Worm (Caenorhabditis elegans) whole organism, mixed stage, embryonic: ENCODE results near the gene C18G1.7.

ENCODE experiments used
- M03D4.4 ChIP-seq: sonication (generic microtip); optimal IDR thresholded peaks from 2 replicates; lab custom pipeline; 2017; ENCODE audit warnings: mild to moderate bottlenecking, missing genetic modification characterization, missing compliant biosample characterization
- bed-3 ChIP-seq: fragments of 200-800 bp; sonication (Bioruptor generic); optimal IDR thresholded peaks from 3 replicates; lab custom pipeline; 2018; ENCODE audit warnings: mild to moderate bottlenecking, missing genetic modification characterization, moderate library complexity, missing compliant biosample characterization
- blmp-1 ChIP-seq: fragments of 150-350 bp; optimal IDR thresholded peaks from 2 replicates; lab custom pipeline; 2014; ENCODE audit warnings: missing biosample characterization, missing genetic modification characterization
- ceh-39 ChIP-seq: fragments of 150-350 bp; optimal IDR thresholded peaks from 2 replicates; lab custom pipeline; 2014; ENCODE audit warnings: missing biosample characterization, missing genetic modification characterization
- ceh-43 ChIP-seq: fragments of 200-800 bp; sonication (Bioruptor generic); optimal IDR thresholded peaks from 2 replicates; lab custom pipeline; 2018; ENCODE audit warnings: mild to moderate bottlenecking, missing genetic modification characterization, moderate library complexity, missing compliant biosample characterization
- ceh-83 ChIP-seq: fragments of 200-800 bp; sonication (Bioruptor generic); optimal IDR thresholded peaks from 2 replicates; lab custom pipeline; 2018; ENCODE audit warnings: mild to moderate bottlenecking, missing genetic modification characterization, missing compliant biosample characterization
- ces-1 ChIP-seq: fragments of 150-350 bp; optimal IDR thresholded peaks from 2 replicates; lab custom pipeline; 2014; ENCODE audit warnings: missing biosample characterization, missing genetic modification reagents, missing genetic modification characterization
- cnd-1 ChIP-seq: fragments of 200-800 bp; sonication (Bioruptor generic); optimal IDR thresholded peaks from 2 replicates; lab custom pipeline; 2018; ENCODE audit warnings: mild to moderate bottlenecking, missing genetic modification characterization, missing compliant biosample characterization
- drap-1 ChIP-seq: fragments of 200-800 bp; sonication (Bioruptor generic); optimal IDR thresholded peaks from 3 replicates; lab custom pipeline; 2018; ENCODE audit warnings: mild to moderate bottlenecking, missing genetic modification characterization, missing compliant biosample characterization
- elt-1 ChIP-seq: sonication (generic microtip); optimal IDR thresholded peaks from 2 replicates; lab custom pipeline; 2017; ENCODE audit warnings: missing genetic modification characterization, mild to moderate bottlenecking, missing compliant biosample characterization, antibody characterized with exemption, moderate library complexity, borderline replicate concordance; ENCODE audit not compliant: insufficient read depth
- elt-3 ChIP-seq: fragments of 150-350 bp; optimal IDR thresholded peaks from 2 replicates; lab custom pipeline; 2014; ENCODE audit warnings: missing biosample characterization, missing genetic modification characterization
- flh-1 ChIP-seq: fragments of 200-800 bp; sonication (Bioruptor generic); optimal IDR thresholded peaks from 2 replicates; lab custom pipeline; 2018; ENCODE audit warnings: mild to moderate bottlenecking, missing genetic modification characterization, moderate library complexity, missing compliant biosample characterization
- ham-2 ChIP-seq: fragments of 200-800 bp; sonication (Bioruptor generic); optimal IDR thresholded peaks from 2 replicates; lab custom pipeline; 2018; ENCODE audit warnings: mild to moderate bottlenecking, missing genetic modification characterization, missing compliant biosample characterization
- hlh-1 ChIP-seq: fragments of 150-350 bp; optimal IDR thresholded peaks from 2 replicates; lab custom pipeline; 2014; ENCODE audit warnings: missing biosample characterization, missing genetic modification reagents, missing genetic modification characterization
- lin-13 ChIP-seq: fragments of 150-350 bp; optimal IDR thresholded peaks from 2 replicates; lab custom pipeline; 2014; ENCODE audit warnings: missing biosample characterization, missing genetic modification characterization
- lin-32 ChIP-seq: fragments of 200-800 bp; sonication (Bioruptor generic); optimal IDR thresholded peaks from 2 replicates; lab custom pipeline; 2018; ENCODE audit warnings: mild to moderate bottlenecking, missing genetic modification characterization, missing compliant biosample characterization
- lsy-2 ChIP-seq: fragments of 150-350 bp; optimal IDR thresholded peaks from 2 replicates; lab custom pipeline; 2014; ENCODE audit warnings: missing biosample characterization, missing genetic modification characterization
- mab-5 ChIP-seq: fragments of 150-350 bp; optimal IDR thresholded peaks from 2 replicates; lab custom pipeline; 2014; ENCODE audit warnings: missing biosample characterization, missing genetic modification characterization
- mep-1 ChIP-seq: fragments of 150-350 bp; optimal IDR thresholded peaks from 2 replicates; lab custom pipeline; 2017; ENCODE audit warnings: missing biosample characterization, missing genetic modification reagents, missing genetic modification characterization, inconsistent platforms
- mls-2 ChIP-seq: sonication (generic microtip); optimal IDR thresholded peaks from 2 replicates; lab custom pipeline; 2016; ENCODE audit warnings: mild to moderate bottlenecking, missing genetic modification characterization, moderate library complexity, missing compliant biosample characterization
- nhr-12 ChIP-seq: fragments of 150-350 bp; optimal IDR thresholded peaks from 2 replicates; lab custom pipeline; 2014; ENCODE audit warnings: missing biosample characterization, missing genetic modification characterization
- nhr-2 ChIP-seq: fragments of 150-350 bp; optimal IDR thresholded peaks from 2 replicates; lab custom pipeline; 2014; ENCODE audit warnings: missing biosample characterization, missing genetic modification characterization
- nhr-237 ChIP-seq: fragments of 150-350 bp; optimal IDR thresholded peaks from 2 replicates; lab custom pipeline; 2014; ENCODE audit warnings: missing biosample characterization, missing genetic modification characterization
- nhr-28 ChIP-seq: fragments of 150-350 bp; optimal IDR thresholded peaks from 2 replicates; lab custom pipeline; 2014; ENCODE audit warnings: missing biosample characterization, missing genetic modification characterization
- nhr-76 ChIP-seq: sonication (generic microtip); optimal IDR thresholded peaks from 2 replicates; lab custom pipeline; 2017; ENCODE audit warnings: missing biosample characterization, missing genetic modification characterization
- pha-4 ChIP-seq: fragments of 150-350 bp; optimal IDR thresholded peaks from 2 replicates; lab custom pipeline; 2018; ENCODE audit warnings: missing biosample characterization, missing genetic modification reagents, missing genetic modification characterization
- sem-2 ChIP-seq: fragments of 200-800 bp; sonication (Bioruptor generic); optimal IDR thresholded peaks from 2 replicates; lab custom pipeline; 2018; ENCODE audit warnings: mild to moderate bottlenecking, missing genetic modification characterization, missing compliant biosample characterization
- snpc-4 ChIP-seq: fragments of 150-350 bp; optimal IDR thresholded peaks from 2 replicates; lab custom pipeline; 2014; ENCODE audit warnings: missing biosample characterization, missing genetic modification characterization
- sptf-1 ChIP-seq: sonication (generic microtip); optimal IDR thresholded peaks from 2 replicates; lab custom pipeline; 2017; ENCODE audit warnings: mild to moderate bottlenecking, missing genetic modification characterization, moderate library complexity, missing compliant biosample characterization
- tbx-8 ChIP-seq: fragments of 200-800 bp; sonication (Bioruptor generic); optimal IDR thresholded peaks from 2 replicates; lab custom pipeline; 2018; ENCODE audit warnings: mild to moderate bottlenecking, missing genetic modification characterization, moderate library complexity, missing compliant biosample characterization
- unc-120 ChIP-seq: sonication (generic microtip); optimal IDR thresholded peaks from 2 replicates; lab custom pipeline; 2017; ENCODE audit warnings: missing genetic modification characterization, missing compliant biosample characterization; ENCODE audit not compliant: poor library complexity, severe bottlenecking
- unc-39 ChIP-seq: fragments of 150-350 bp; optimal IDR thresholded peaks from 2 replicates; lab custom pipeline; 2014; ENCODE audit warnings: missing biosample characterization, missing genetic modification characterization
- unc-62 ChIP-seq: fragments of 150-350 bp; optimal IDR thresholded peaks from 2 replicates; lab custom pipeline; 2014; ENCODE audit warnings: missing biosample characterization, missing genetic modification reagents, missing genetic modification characterization
- zip-8 ChIP-seq: fragments of 150-350 bp; optimal IDR thresholded peaks from 2 replicates; lab custom pipeline; 2014; ENCODE audit warnings: missing biosample characterization, missing genetic modification characterization
- ztf-11 ChIP-seq: fragments of 150-350 bp; optimal IDR thresholded peaks from 2 replicates; lab custom pipeline; 2014; ENCODE audit warnings: missing biosample characterization, missing genetic modification characterization

Gene C18G1.7

ce11 chrV:4730075-4730474 is 15.3 kb upstream of the C18G1.7 start, which contains the start of gene tig-2:
Gene tig-2 (minus strand): TSS chrV:4730161.
- TF ChIP-seq unc-120 (tag; lab: Kevin White, UChicago) (peak; percentile 18), lin-32 (GFP tag; lab: Kevin White, UChicago) (no peak), M03D4.4 (tag; lab: Kevin White, UChicago) (peak; percentile 40)
- TF ChIP-seq, all 35 proteins: peak for 2

- TF ChIP-seq mls-2 (tag; lab: Kevin White, UChicago) (peak; percentile 93), unc-120 (tag; lab: Kevin White, UChicago) (peak; percentile 79), nhr-2 (tag; lab: Kevin White, UChicago) (peak; percentile 65), ztf-11 (tag; lab: Kevin White, UChicago) (peak; percentile 64), nhr-237 (no peak), lin-32 (GFP tag; lab: Kevin White, UChicago) (peak; percentile 58), pha-4 (tag; lab: Kevin White, UChicago) (peak; percentile 2), elt-1 (peak; percentile 39), lin-13 (tag; lab: Kevin White, UChicago) (peak; percentile 68), nhr-76 (tag; lab: Kevin White, UChicago) (peak; percentile 35), sem-2 (GFP tag; lab: Kevin White, UChicago) (peak; percentile 67), ces-1 (GFP tag; lab: Kevin White, UChicago) (peak; percentile 89), sptf-1 (tag; lab: Kevin White, UChicago) (peak; percentile 95), flh-1 (peak; percentile 47), hlh-1 (peak; percentile 87), blmp-1 (tag; lab: Kevin White, UChicago) (peak; percentile 72), zip-8 (no peak), bed-3 (GFP tag; lab: Kevin White, UChicago) (peak; percentile 77), ceh-39 (peak; percentile 11), ceh-43 (peak; percentile 95), cnd-1 (tag; lab: Kevin White, UChicago) (peak; percentile 80), ceh-83 (GFP tag; lab: Kevin White, UChicago) (peak; percentile 87), mab-5 (tag; lab: Kevin White, UChicago) (peak; percentile 82), unc-62 (peak; percentile 5), mep-1 (peak; percentile 85), snpc-4 (tag; lab: Kevin White, UChicago) (no peak), unc-39 (tag; lab: Kevin White, UChicago) (peak; percentile 31), nhr-28 (tag; lab: Kevin White, UChicago) (no peak), ham-2 (GFP tag; lab: Kevin White, UChicago) (peak; percentile 81), lsy-2 (peak; percentile 65), tbx-8 (GFP tag; lab: Kevin White, UChicago) (peak; percentile 65), M03D4.4 (tag; lab: Kevin White, UChicago) (peak; percentile 92), drap-1 (GFP tag; lab: Kevin White, UChicago) (peak; percentile 81), elt-3 (tag; lab: Kevin White, UChicago) (no peak), nhr-12 (no peak)
Observed at ce11 chrV:4731154-4731961, 14.0 kb upstream of the C18G1.7 start, which contains the start of gene F39G3.3. Gene F39G3.3 (plus strand): TSS chrV:4731911.

- TF ChIP-seq nhr-2 (tag; lab: Kevin White, UChicago) (no peak), ceh-83 (GFP tag; lab: Kevin White, UChicago) (peak; percentile 27), unc-120 (tag; lab: Kevin White, UChicago) (no peak), flh-1 (no peak)
Observed at ce11 chrV:4733952-4734351, 11.4 kb upstream of the C18G1.7 start.
